Worm (Caenorhabditis elegans): ENCODE results near the gene osm-11.

The osm-11 gene

DNA sequence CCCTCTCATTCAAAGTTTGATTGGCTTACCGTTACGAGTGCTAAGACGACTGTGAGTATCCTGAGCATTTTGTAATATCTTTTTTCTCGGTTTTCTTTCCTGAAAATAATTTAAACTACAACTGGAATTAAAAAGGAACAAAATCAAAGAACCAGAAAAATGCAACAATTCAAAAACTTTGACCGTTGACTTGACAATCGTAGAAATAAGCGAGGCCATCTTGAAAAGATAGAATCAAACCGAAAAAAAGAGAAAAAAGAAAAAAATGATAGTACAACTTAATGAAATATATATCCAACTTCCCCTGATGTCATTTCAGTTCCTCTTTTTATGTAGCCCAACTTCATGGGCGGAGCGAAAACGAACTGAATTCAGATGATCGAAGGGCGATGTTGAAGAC, 46.8 kb downstream of the osm-11 start, which contains the start of gene F10D7.3:
F10D7.3 (minus strand) TSS at position 101 of the 400 bp plus-strand sequence.
- TF ChIP-seq flt-1 (GFP tag; IDR thresholded peaks at IDR 0.05) = no peak
- TF ChIP-seq T22C8.4 (GFP tag; IDR thresholded peaks at IDR 0.05) = no peak
- no peak for TF ChIP-seq klf-2 (GFP tag; conservative IDR thresholded peaks at IDR 0.05)
- no peak for TF ChIP-seq ref-1 (GFP tag; conservative IDR thresholded peaks at IDR 0.05)
- no peak for TF ChIP-seq tab-1 (GFP tag; IDR thresholded peaks at IDR 0.05)
- no peak for TF ChIP-seq med-1 (GFP tag; optimal IDR thresholded peaks at IDR 0.05; ENCODE audit: insufficient read depth)
- no peak for TF ChIP-seq ztf-23 (GFP tag; IDR thresholded peaks at IDR 0.05)
- no peak for TF ChIP-seq cog-1 (tag; optimal IDR thresholded peaks at IDR 0.05)
- TF ChIP-seq ztf-29 (GFP tag; IDR thresholded peaks at IDR 0.05) = no peak

DNA sequence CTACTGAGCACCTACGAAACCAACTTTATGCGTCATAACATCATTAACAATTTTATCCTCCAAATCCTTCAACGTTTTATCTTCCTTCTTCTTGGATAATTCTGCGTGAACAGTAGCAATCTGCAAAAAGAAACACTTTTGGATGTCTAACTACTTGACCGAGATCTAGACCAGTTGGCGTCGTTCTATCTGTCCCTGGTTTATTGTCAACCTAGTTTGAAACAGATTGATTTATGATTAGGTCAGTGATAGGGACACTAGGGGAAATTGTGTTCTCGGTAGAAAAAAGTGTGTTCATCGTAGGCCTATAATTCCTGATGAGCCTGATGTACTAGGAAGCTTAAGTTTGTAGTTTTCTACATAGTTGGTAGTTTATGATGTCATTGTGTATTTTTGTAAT, 47.4 kb downstream of the osm-11 start:
- TF ChIP-seq med-1 (GFP tag; optimal IDR thresholded peaks at IDR 0.05; ENCODE audit: insufficient read depth) (no peak), ztf-23 (GFP tag; IDR thresholded peaks at IDR 0.05) (no peak), cog-1 (tag; optimal IDR thresholded peaks at IDR 0.05) (no peak), ref-1 (GFP tag; conservative IDR thresholded peaks at IDR 0.05) (no peak), klf-2 (GFP tag; conservative IDR thresholded peaks at IDR 0.05) (no peak), tab-1 (GFP tag; IDR thresholded peaks at IDR 0.05) (no peak), flt-1 (GFP tag; IDR thresholded peaks at IDR 0.05) (no peak), ztf-29 (GFP tag; IDR thresholded peaks at IDR 0.05) (no peak), T22C8.4 (GFP tag; IDR thresholded peaks at IDR 0.05) (no peak)
